Fruit fly (Drosophila melanogaster): ENCODE results near the gene Hmgcl.

dm6 chr2L:6964632-6965031 lies 4.5 kb downstream of the Hmgcl start:
- TF ChIP-seq EcR (GFP tag; optimal IDR thresholded peaks at IDR 0.05) (no peak), psq (optimal IDR thresholded peaks at IDR 0.05) (no peak), Dll (optimal IDR thresholded peaks at IDR 0.05) (no peak), pan (optimal IDR thresholded peaks at IDR 0.05) (no peak), usp (GFP tag; optimal IDR thresholded peaks at IDR 0.05) (no peak), CG8478 (optimal IDR thresholded peaks at IDR 0.05) (no peak)

All from whole organism.